Worm (Caenorhabditis elegans): Measurements from ENCODE around the gene dmd-3.

ce11 chrV:19624749-19625148 is 30.3 kb downstream of the dmd-3 start, which contains the start of gene dyf-19:
- TF ChIP-seq nhr-28 (tag; optimal IDR thresholded peaks at IDR 0.05) (no peak), snpc-4 (tag; optimal IDR thresholded peaks at IDR 0.05) (no peak), egl-27 (tag; optimal IDR thresholded peaks at IDR 0.05) (no peak), fos-1 (tag; optimal IDR thresholded peaks at IDR 0.05) (no peak), skn-1 (tag; optimal IDR thresholded peaks at IDR 0.05) (no peak), ceh-82 (tag; optimal IDR thresholded peaks at IDR 0.05) (no peak), nhr-12 (tag; optimal IDR thresholded peaks at IDR 0.05) (no peak), ceh-28 (tag; optimal IDR thresholded peaks at IDR 0.05) (no peak), zag-1 (tag; optimal IDR thresholded peaks at IDR 0.05) (no peak), nhr-43 (tag; optimal IDR thresholded peaks at IDR 0.05; ENCODE audit: poor library complexity, severe bottlenecking) (no peak), nhr-25 (tag; optimal IDR thresholded peaks at IDR 0.05) (no peak), lsy-12 (tag; optimal IDR thresholded peaks at IDR 0.05) (no peak), tbx-2 (tag; optimal IDR thresholded peaks at IDR 0.05) (no peak)
